Worm (Caenorhabditis elegans): ENCODE measurements around the gene Y54G2A.12.

DNA sequence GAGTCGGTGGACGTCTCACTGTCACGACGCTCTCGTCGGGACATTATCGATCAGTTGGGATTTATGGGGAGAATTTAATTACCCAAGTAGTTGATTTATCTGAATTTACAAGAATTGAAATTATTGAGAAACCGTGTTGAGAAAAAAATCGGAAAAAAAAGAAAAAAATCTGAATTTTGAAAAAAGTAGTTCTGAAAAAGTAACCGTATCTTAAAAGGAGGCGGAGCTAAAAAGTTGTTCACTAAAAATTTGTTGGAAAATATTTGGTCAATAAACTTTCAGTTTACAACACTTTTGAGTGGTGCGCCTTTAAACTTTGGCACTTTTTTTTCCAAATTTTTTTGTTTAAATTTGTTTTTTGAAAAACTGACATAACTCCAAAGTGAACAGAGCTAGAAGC, 11.0 kb downstream of the Y54G2A.12 start, which contains the start of gene Y54G2A.11:
- TF ChIP-seq pes-1 (GFP tag; IDR thresholded peaks at IDR 0.05) (no peak), flt-1 (GFP tag; IDR thresholded peaks at IDR 0.05) (no peak)
